Fruit fly (Drosophila melanogaster) whole organism, larva: Measurements from ENCODE around the gene Or83a.
A peak's percentile ranks its signal among the peaks of the same experiment; 100 is the strongest.

ENCODE experiments used
- noc ChIP-seq: fragments of 200-800 bp; sonication (Bioruptor generic); optimal IDR thresholded peaks from 3 replicates; lab custom pipeline; 2019; ENCODE audit warnings: missing biosample characterization, mild to moderate bottlenecking, missing genetic modification characterization, moderate library complexity

Or83a gene

DNA sequence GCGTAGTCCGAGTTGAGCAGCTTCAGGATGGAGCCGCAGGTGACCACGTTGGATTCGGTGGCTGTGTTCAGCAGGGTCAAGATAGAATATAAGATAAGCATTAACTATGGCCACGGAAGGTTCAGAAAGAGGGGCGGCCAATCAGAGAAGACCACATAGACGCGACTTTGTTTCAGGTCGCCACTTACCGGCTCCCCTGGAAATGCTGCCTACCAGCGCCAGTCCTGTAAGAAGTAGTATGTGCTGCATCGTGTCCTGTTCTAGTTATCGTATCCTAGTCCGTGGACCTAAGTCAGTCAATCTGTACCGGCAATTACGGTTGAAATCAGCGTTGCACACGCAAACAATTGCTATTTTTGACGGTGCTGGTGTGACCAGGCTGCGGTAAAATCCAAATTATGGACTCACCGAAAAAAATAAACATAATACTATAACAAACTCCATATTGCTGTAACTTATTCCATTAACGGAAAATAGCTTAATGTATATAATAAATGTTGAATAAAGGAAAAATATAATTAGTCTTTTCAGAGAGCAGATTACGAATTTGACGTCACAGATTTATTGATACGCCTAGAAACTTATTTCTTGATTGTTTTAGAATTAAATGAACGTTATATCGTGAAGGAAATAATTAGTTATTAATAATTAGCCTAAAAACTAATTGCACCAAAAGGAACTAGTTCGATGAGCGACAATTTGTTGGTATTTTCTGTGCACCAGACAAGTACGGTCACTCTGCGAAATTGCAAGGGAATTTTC is 44.4 kb downstream of the Or83a start, which contains the start of the genes CG11999 and CG1161:
TSS of gene CG11999 (minus strand) at position 375 of the 762 bp plus-strand sequence.
TSS of gene CG1161 (plus strand) at position 720 of the 762 bp plus-strand sequence.
- peak; percentile 4 for TF ChIP-seq noc (tag; lab: Kevin White, UChicago)

- TF ChIP-seq noc (tag; lab: Kevin White, UChicago), result no peak
Observed at dm6 chr3R:5350393-5350972, 48.5 kb downstream of the Or83a start, which contains the start of gene mtd. TSS of gene mtd (minus strand) at chr3R:5350443.
